Worm (Caenorhabditis elegans): Measurements from ENCODE around the gene col-147.

DNA sequence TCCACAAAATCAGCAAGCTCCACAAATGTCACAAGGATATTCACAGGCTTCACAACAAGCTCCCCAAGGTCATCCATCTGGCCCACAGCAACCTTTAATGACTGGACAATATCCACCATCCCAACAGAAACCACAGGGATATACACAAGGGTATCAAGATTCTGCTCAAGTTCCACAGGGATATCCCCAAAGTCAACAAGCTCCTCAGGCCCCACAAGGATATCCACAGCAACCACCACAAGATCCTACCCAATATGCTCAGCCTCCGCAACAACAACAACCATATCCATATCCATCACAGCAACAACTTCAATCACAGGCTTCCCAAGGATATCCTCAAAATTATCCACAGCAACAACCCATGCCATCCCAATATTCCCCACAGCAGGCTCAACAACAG, 16.5 kb downstream of the col-147 start:
- TF ChIP-seq nhr-12 (tag; optimal IDR thresholded peaks at IDR 0.05), result no peak
- no peak for TF ChIP-seq nhr-11 (tag; optimal IDR thresholded peaks at IDR 0.05)
- TF ChIP-seq jun-1 (tag; optimal IDR thresholded peaks at IDR 0.05), result no peak

Data from whole organism, L3 larva.